Fruit fly (Drosophila melanogaster): Measurements from ENCODE around the gene CG6055.

dm6 chr2L:7466304-7466703, at the start of gene CG6055:
- TF ChIP-seq pad (GFP tag; optimal IDR thresholded peaks at IDR 0.05) (no peak), kay (GFP tag; ENCODE audit: borderline replicate concordance) (peak; percentile 8), CG11617 (GFP tag; optimal IDR thresholded peaks at IDR 0.05) (no peak), CG5204 (GFP tag; optimal IDR thresholded peaks at IDR 0.05) (no peak), Mnt (GFP tag; optimal IDR thresholded peaks at IDR 0.05) (no peak), CG12768 (GFP tag; optimal IDR thresholded peaks at IDR 0.05) (no peak), Crg-1 (GFP tag; optimal IDR thresholded peaks at IDR 0.05) (no peak), ovo (GFP tag; optimal IDR thresholded peaks at IDR 0.05) (no peak), cnc (optimal IDR thresholded peaks at IDR 0.05) (no peak), CG7045 (GFP tag; optimal IDR thresholded peaks at IDR 0.05) (no peak)
